Fruit fly (Drosophila melanogaster): Measurements from ENCODE around the gene TwdlD.
A peak's percentile ranks its signal among the peaks of the same experiment; 100 is the strongest.

The TwdlD gene

dm6 chr3R:26681947-26682346 is 42.1 kb downstream of the TwdlD start, which contains the start of gene beat-VII:
Gene beat-VII, minus strand, starts transcription at chr3R:26681966.
- TF ChIP-seq CG10348 (GFP tag; IDR thresholded peaks at IDR 0.05) (no peak), CG13204 (GFP tag; optimal IDR thresholded peaks at IDR 0.05) (peak; percentile 3), CG12605 (GFP tag; IDR thresholded peaks at IDR 0.05) (peak; percentile 80)

- TF ChIP-seq D1 (tag; optimal IDR thresholded peaks at IDR 0.05) (no peak), CG4496 (GFP tag; IDR thresholded peaks at IDR 0.05) (no peak), Pif1A (GFP tag; optimal IDR thresholded peaks at IDR 0.05) (no peak), fd96Ca (GFP tag; IDR thresholded peaks at IDR 0.05) (no peak), CG13204 (GFP tag; optimal IDR thresholded peaks at IDR 0.05) (no peak), gl (tag; optimal IDR thresholded peaks at IDR 0.05) (no peak), CG34367 (tag; optimal IDR thresholded peaks at IDR 0.05) (no peak)
Measured at dm6 chr3R:26690197-26690596, 50.4 kb downstream of the TwdlD start.

Data from whole organism, pupa.